Fruit fly (Drosophila melanogaster) whole organism, adult: ENCODE data around the gene timeout.

ENCODE experiments used
- CG11617 ChIP-seq: fragments of 200-800 bp; sonication (Bioruptor generic); optimal IDR thresholded peaks from 2 replicates; lab custom pipeline; 2017; ENCODE audit warnings: mild to moderate bottlenecking, missing biosample characterization, missing genetic modification reagents, missing genetic modification characterization
- CG12768 ChIP-seq: fragments of 200-800 bp; sonication (Bioruptor generic); optimal IDR thresholded peaks from 2 replicates; lab custom pipeline; 2017; ENCODE audit warnings: missing biosample characterization, missing genetic modification characterization, mild to moderate bottlenecking, moderate library complexity, missing genetic modification reagents
- CG14711 ChIP-seq: fragments of 200-800 bp; sonication (Bioruptor generic); optimal IDR thresholded peaks from 2 replicates; lab custom pipeline; 2018; ENCODE audit warnings: missing biosample characterization, mild to moderate bottlenecking, missing genetic modification characterization, moderate library complexity
- CG1620 ChIP-seq: fragments of 200-800 bp; sonication (Bioruptor generic); optimal IDR thresholded peaks from 2 replicates; lab custom pipeline; 2016; ENCODE audit warnings: missing biosample characterization, missing genetic modification characterization
- CG33017 ChIP-seq: fragments of 200-800 bp; sonication (Bioruptor generic); optimal IDR thresholded peaks from 2 replicates; lab custom pipeline; 2018; ENCODE audit warnings: missing biosample characterization, mild to moderate bottlenecking, missing genetic modification characterization, moderate library complexity
- CG5204 ChIP-seq: fragments of 200-800 bp; sonication (Bioruptor generic); optimal IDR thresholded peaks from 2 replicates; lab custom pipeline; 2016; ENCODE audit warnings: missing biosample characterization, missing genetic modification characterization
- CG7045 ChIP-seq: fragments of 200-800 bp; sonication (Bioruptor generic); optimal IDR thresholded peaks from 2 replicates; lab custom pipeline; 2017; ENCODE audit warnings: missing biosample characterization, mild to moderate bottlenecking, missing genetic modification characterization
- CG7101 ChIP-seq: fragments of 200-800 bp; sonication (Bioruptor generic); optimal IDR thresholded peaks from 2 replicates; lab custom pipeline; 2018; ENCODE audit warnings: missing biosample characterization, mild to moderate bottlenecking, missing genetic modification characterization, moderate library complexity
- Clk ChIP-seq: fragments of 200-800 bp; sonication (Bioruptor generic); optimal IDR thresholded peaks from 2 replicates; lab custom pipeline; 2017; ENCODE audit warnings: missing biosample characterization, missing genetic modification characterization
- Crg-1 ChIP-seq: fragments of 200-800 bp; sonication (Bioruptor generic); optimal IDR thresholded peaks from 2 replicates; lab custom pipeline; 2016; ENCODE audit warnings: missing biosample characterization, missing genetic modification characterization
- Hr96 ChIP-seq: fragments of 200-800 bp; sonication (Bioruptor generic); optimal IDR thresholded peaks from 2 replicates; lab custom pipeline; 2016; ENCODE audit warnings: missing biosample characterization, missing genetic modification characterization
- Mnt ChIP-seq: fragments of 200-800 bp; sonication (Bioruptor generic); optimal IDR thresholded peaks from 2 replicates; lab custom pipeline; 2016; ENCODE audit warnings: missing biosample characterization, mild to moderate bottlenecking, missing genetic modification characterization
- bab1 ChIP-seq: fragments of 200-800 bp; sonication (Bioruptor generic); optimal IDR thresholded peaks from 3 replicates; lab custom pipeline; 2019; ENCODE audit warnings: missing biosample characterization, mild to moderate bottlenecking, missing genetic modification characterization, moderate library complexity
- cic ChIP-seq: fragments of 200-800 bp; sonication (Bioruptor generic); optimal IDR thresholded peaks from 2 replicates; lab custom pipeline; 2017; ENCODE audit warnings: missing biosample characterization, mild to moderate bottlenecking, missing genetic modification characterization, moderate library complexity
- cnc ChIP-seq, 2 experiments: fragments of >200 bp; optimal IDR thresholded peaks; 2 replicates each; lab custom pipeline; 2017
- kay ChIP-seq: fragments of 200-800 bp; sonication (Bioruptor generic); peaks from one replicate; lab custom pipeline; 2016; ENCODE audit warnings: missing biosample characterization, missing genetic modification characterization, borderline replicate concordance
- ovo ChIP-seq: fragments of 200-800 bp; sonication (Bioruptor generic); optimal IDR thresholded peaks from 2 replicates; lab custom pipeline; 2016; ENCODE audit warnings: missing biosample characterization, missing genetic modification characterization
- pad ChIP-seq: fragments of 200-800 bp; sonication (Bioruptor generic); optimal IDR thresholded peaks from 3 replicates; lab custom pipeline; 2017; ENCODE audit warnings: missing biosample characterization, missing genetic modification characterization, mild to moderate bottlenecking, moderate library complexity, missing genetic modification reagents
- tj ChIP-seq: fragments of 200-800 bp; sonication (Bioruptor generic); optimal IDR thresholded peaks from 3 replicates; lab custom pipeline; 2017; ENCODE audit warnings: missing biosample characterization, mild to moderate bottlenecking, missing genetic modification characterization, moderate library complexity
- toe ChIP-seq: fragments of 200-800 bp; sonication (Bioruptor generic); optimal IDR thresholded peaks from 2 replicates; lab custom pipeline; 2016; ENCODE audit warnings: missing biosample characterization, missing genetic modification characterization

The timeout gene

DNA sequence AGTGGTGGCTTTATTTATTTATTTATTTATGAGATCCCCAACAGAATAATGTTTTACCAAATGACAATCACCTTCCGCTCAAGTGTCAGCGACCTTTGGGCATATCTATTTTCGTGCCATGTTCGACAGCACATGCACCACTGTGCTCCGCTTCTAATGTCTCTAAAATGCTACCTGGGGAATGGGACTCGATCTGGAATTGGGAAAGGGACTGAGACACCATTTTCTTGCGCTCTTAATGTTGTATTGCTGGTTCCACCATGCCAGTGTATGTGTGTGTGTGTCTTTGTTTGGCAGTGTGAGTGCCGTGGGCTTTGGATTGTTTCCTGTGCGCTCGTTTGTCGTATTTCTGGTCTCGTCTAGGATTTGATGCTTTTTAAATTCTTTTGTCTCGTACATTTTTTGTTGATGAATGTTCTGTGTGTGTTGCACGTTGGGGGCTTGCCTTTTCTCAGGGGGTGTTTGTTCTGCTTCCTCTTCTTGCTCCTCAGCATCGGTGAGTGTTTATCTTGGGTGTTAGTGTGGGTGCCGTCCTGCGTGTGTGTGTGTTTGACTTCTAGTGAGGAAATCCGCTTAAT lies 23.2 kb upstream of the timeout start:
- no peak for TF ChIP-seq CG14711 (tag; lab: Kevin White, UChicago)
- TF ChIP-seq CG12768 (GFP tag; lab: Kevin White, UChicago) = no peak
- no peak for TF ChIP-seq ovo (GFP tag; lab: Kevin White, UChicago)
- TF ChIP-seq CG7101 (tag; lab: Kevin White, UChicago) = no peak
- no peak for TF ChIP-seq Crg-1
- no peak for TF ChIP-seq CG7045 (GFP tag; lab: Kevin White, UChicago)

DNA sequence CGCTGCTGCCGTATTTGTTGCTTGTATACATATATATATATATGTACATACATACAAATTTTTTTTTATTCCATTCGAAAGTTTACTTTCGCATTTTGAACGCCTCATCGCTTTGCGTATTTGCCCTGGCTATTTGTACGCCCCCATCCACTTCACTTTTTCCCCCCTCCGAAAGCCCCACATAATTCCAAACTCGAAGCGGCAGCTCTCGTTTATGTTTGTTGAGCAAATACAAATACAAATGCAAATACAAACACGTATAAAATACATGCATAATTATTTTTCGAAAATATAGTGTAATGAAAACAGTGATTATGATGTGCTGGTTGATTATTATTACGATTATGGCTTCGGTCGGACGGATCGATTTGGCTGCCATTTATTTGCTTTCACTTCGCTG lies 20.4 kb upstream of the timeout start:
- no peak for TF ChIP-seq Clk
- TF ChIP-seq CG5204 (GFP tag; lab: Kevin White, UChicago) = no peak
- no peak for TF ChIP-seq bab1 (GFP tag; lab: Kevin White, UChicago)
- no peak for TF ChIP-seq tj (GFP tag; lab: Kevin White, UChicago)
- no peak for TF ChIP-seq Hr96 (GFP tag; lab: Kevin White, UChicago)
- no peak for TF ChIP-seq CG1620 (GFP tag; lab: Kevin White, UChicago)
- no peak for TF ChIP-seq CG12768 (GFP tag; lab: Kevin White, UChicago)
- TF ChIP-seq Mnt (GFP tag; lab: Kevin White, UChicago) = no peak
- TF ChIP-seq cic (GFP tag; lab: Kevin White, UChicago) = no peak
- peak; percentile 62 for TF ChIP-seq CG7101 (tag; lab: Kevin White, UChicago)
- TF ChIP-seq CG14711 (tag; lab: Kevin White, UChicago) = peak; percentile 40
- TF ChIP-seq cnc (optimal IDR thresholded peaks at IDR 0.05; lab: Kevin White, UChicago) = no peak
- peak; percentile 74 for TF ChIP-seq kay (GFP tag; lab: Kevin White, UChicago)
- no peak for TF ChIP-seq CG7045 (GFP tag; lab: Kevin White, UChicago)
- TF ChIP-seq CG11617 (GFP tag; lab: Kevin White, UChicago) = no peak
- TF ChIP-seq toe = no peak
- no peak for TF ChIP-seq ovo (GFP tag; lab: Kevin White, UChicago)
- TF ChIP-seq pad = peak; percentile 6
- no peak for TF ChIP-seq CG33017 (tag; lab: Kevin White, UChicago)
- TF ChIP-seq Crg-1 = no peak

DNA sequence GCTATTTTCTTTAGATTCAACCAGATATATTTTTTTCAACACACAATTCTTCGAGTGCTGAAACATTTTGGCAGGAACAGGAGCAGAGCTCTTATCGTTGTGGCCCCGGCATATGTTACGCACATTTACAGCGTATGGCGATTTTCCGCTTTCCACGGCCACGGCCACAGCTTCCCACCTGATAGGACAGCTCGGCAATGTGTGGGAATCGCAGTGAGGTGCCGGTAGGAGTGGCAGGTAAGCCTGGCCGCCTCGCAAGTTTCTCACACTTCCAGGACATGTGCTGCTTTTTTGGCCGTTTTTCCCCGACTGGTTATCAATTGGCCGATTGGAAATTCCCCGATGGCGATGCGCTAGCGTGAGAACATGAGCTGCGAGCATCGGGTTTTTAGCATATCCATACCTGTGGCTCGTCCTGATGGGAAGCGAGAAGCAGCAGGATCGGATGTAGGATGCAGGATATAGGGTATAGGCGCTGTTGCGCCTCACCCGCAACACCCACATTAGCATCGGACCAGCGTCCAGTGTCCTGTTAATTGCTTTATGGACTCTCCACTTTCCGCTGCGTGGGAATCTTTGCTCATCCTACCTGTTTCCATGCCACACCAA lies 18.3 kb upstream of the timeout start:
- TF ChIP-seq ovo (GFP tag; lab: Kevin White, UChicago) (no peak), Clk (no peak), pad (no peak), Crg-1 (no peak), CG33017 (tag; lab: Kevin White, UChicago) (no peak), cic (GFP tag; lab: Kevin White, UChicago) (no peak)

DNA sequence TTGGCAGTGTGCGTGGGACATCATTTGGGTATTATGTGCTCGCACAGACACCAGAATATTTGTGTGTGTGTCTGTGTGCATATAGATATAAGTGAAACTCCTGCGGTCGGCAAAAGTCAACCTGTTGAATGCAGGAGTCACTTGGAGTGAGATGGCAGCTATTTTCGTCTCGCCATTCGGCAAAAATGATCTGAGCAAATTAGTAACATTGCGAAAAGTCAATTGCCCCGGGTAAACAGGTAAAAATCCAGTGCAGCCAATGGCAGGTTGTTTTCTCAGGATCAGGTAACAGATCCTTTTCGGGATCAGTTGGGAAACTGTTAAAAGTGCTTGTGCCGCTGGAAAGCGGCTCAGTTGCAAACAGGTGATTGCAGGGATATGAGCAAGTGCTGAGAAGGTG lies 16.4 kb upstream of the timeout start:
- no peak for TF ChIP-seq CG1620 (GFP tag; lab: Kevin White, UChicago)
- TF ChIP-seq tj (GFP tag; lab: Kevin White, UChicago) = no peak
- TF ChIP-seq Mnt (GFP tag; lab: Kevin White, UChicago) = no peak
- no peak for TF ChIP-seq Clk
- TF ChIP-seq toe = no peak
- TF ChIP-seq CG5204 (GFP tag; lab: Kevin White, UChicago) = no peak
- no peak for TF ChIP-seq Hr96 (GFP tag; lab: Kevin White, UChicago)
- no peak for TF ChIP-seq bab1 (GFP tag; lab: Kevin White, UChicago)
- TF ChIP-seq pad = no peak
- no peak for TF ChIP-seq CG7101 (tag; lab: Kevin White, UChicago)
- no peak for TF ChIP-seq kay (GFP tag; lab: Kevin White, UChicago)
- TF ChIP-seq CG7045 (GFP tag; lab: Kevin White, UChicago) = no peak
- no peak for TF ChIP-seq Crg-1
- TF ChIP-seq cic (GFP tag; lab: Kevin White, UChicago) = no peak
- TF ChIP-seq cnc (optimal IDR thresholded peaks at IDR 0.05; lab: Kevin White, UChicago) = no peak
- no peak for TF ChIP-seq CG33017 (tag; lab: Kevin White, UChicago)
- no peak for TF ChIP-seq CG12768 (GFP tag; lab: Kevin White, UChicago)

DNA sequence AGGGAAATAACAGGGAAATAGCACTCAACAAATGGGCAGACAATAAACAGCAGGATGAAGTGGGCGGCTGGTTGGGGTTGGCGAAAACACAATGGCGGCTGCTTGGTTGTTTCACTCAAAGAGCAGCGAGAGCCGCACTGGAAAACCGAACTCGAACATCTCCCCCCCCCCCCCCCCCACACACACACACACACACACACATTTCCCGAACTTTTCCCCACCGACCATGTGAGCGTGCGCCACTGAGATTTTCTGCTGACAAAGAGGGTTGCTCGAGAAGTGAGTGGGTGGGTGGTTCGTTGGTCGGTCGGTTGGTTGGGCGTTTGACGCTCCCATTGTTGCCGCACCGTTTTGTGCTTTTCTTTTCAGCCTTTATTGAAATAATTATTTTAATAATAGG lies 15.3 kb upstream of the timeout start:
- TF ChIP-seq cic (GFP tag; lab: Kevin White, UChicago) = no peak
- no peak for TF ChIP-seq CG14711 (tag; lab: Kevin White, UChicago)
- TF ChIP-seq CG7045 (GFP tag; lab: Kevin White, UChicago) = no peak
- TF ChIP-seq CG1620 (GFP tag; lab: Kevin White, UChicago) = no peak
- no peak for TF ChIP-seq Clk
- TF ChIP-seq Hr96 (GFP tag; lab: Kevin White, UChicago) = no peak
- no peak for TF ChIP-seq CG11617 (GFP tag; lab: Kevin White, UChicago)
- TF ChIP-seq toe = no peak
- no peak for TF ChIP-seq tj (GFP tag; lab: Kevin White, UChicago)
- no peak for TF ChIP-seq Crg-1
- TF ChIP-seq bab1 (GFP tag; lab: Kevin White, UChicago) = no peak
- TF ChIP-seq Mnt (GFP tag; lab: Kevin White, UChicago) = no peak
- no peak for TF ChIP-seq CG12768 (GFP tag; lab: Kevin White, UChicago)
- TF ChIP-seq cnc (optimal IDR thresholded peaks at IDR 0.05; lab: Kevin White, UChicago) = no peak
- TF ChIP-seq CG33017 (tag; lab: Kevin White, UChicago) = no peak
- TF ChIP-seq CG7101 (tag; lab: Kevin White, UChicago) = no peak
- no peak for TF ChIP-seq ovo (GFP tag; lab: Kevin White, UChicago)
- TF ChIP-seq pad = no peak

DNA sequence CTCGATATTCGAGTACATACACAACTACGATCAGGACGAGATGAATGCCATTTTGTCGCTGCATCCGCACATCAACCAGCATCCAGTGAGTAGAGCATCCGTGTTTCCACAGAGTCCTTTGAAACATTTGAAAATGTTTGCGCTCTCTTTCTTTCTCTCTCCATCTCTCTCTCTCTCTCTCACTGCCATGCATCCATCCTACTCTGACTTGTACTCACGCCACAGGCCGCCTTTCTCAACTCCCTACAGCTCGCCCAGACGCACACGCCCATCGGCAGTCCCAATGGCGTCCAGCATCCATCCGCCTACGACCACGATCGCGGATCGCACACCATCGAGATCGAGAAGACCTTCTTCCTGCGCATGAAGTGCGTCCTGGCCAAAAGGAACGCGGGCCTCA lies 13.9 kb upstream of the timeout start:
- no peak for TF ChIP-seq CG7101 (tag; lab: Kevin White, UChicago)
